Fruit fly (Drosophila melanogaster): ENCODE data around the gene Ggt-1.

Ggt-1 gene

dm6 chrX:18534393-18534792 lies 22.1 kb upstream of the Ggt-1 start (continued):
- TF ChIP-seq CG15269 (tag; optimal IDR thresholded peaks at IDR 0.05) = no peak
- TF ChIP-seq pnt (GFP tag; optimal IDR thresholded peaks at IDR 0.05) = no peak
- no peak for TF ChIP-seq CG8281 (tag; optimal IDR thresholded peaks at IDR 0.05)
- no peak for TF ChIP-seq CG4820 (GFP tag; optimal IDR thresholded peaks at IDR 0.05)
- TF ChIP-seq vnd (GFP tag; IDR thresholded peaks at IDR 0.05; ENCODE audit: partially characterized antibody) = no peak
- TF ChIP-seq wdn (GFP tag; IDR thresholded peaks at IDR 0.05) = no peak
- peak; percentile 73 for TF ChIP-seq Jarid2 (GFP tag; optimal IDR thresholded peaks at IDR 0.05)
- TF ChIP-seq dm (GFP tag; optimal IDR thresholded peaks at IDR 0.05) = no peak
- TF ChIP-seq crc (GFP tag; optimal IDR thresholded peaks at IDR 0.05) = no peak
- TF ChIP-seq CG8359 (GFP tag; optimal IDR thresholded peaks at IDR 0.05; ENCODE audit: borderline replicate concordance) = no peak
- TF ChIP-seq corto (GFP tag; optimal IDR thresholded peaks at IDR 0.05) = no peak
- TF ChIP-seq CG17829 (tag; optimal IDR thresholded peaks at IDR 0.05) = no peak
- TF ChIP-seq CG17612 (GFP tag; IDR thresholded peaks at IDR 0.05) = no peak
- TF ChIP-seq HLH4C (GFP tag; IDR thresholded peaks at IDR 0.05; ENCODE audit: partially characterized antibody) = peak; percentile 27; the same call in 1 of the 3 replicates
- TF ChIP-seq CkIIα-i1 (GFP tag; IDR thresholded peaks at IDR 0.05) = no peak
- no peak for TF ChIP-seq CG6272 (GFP tag; IDR thresholded peaks at IDR 0.05)
- no peak for TF ChIP-seq CG5245 (GFP tag; optimal IDR thresholded peaks at IDR 0.05)
- no peak for TF ChIP-seq ken (GFP tag; IDR thresholded peaks at IDR 0.05)
- no peak for TF ChIP-seq row (GFP tag; IDR thresholded peaks at IDR 0.05)
- no peak for TF ChIP-seq fd96Cb (tag; optimal IDR thresholded peaks at IDR 0.05)
- no peak for TF ChIP-seq en (GFP tag; optimal IDR thresholded peaks at IDR 0.05)
- no peak for TF ChIP-seq gsb-n (tag; optimal IDR thresholded peaks at IDR 0.05)
- peak; percentile 26 for TF ChIP-seq lab (GFP tag; optimal IDR thresholded peaks at IDR 0.05)
- TF ChIP-seq Dref (GFP tag; IDR thresholded peaks at IDR 0.05) = no peak
- TF ChIP-seq al (GFP tag; IDR thresholded peaks at IDR 0.05) = no peak
- TF ChIP-seq CG8924 (tag; optimal IDR thresholded peaks at IDR 0.05) = no peak
- TF ChIP-seq phol (tag; optimal IDR thresholded peaks at IDR 0.05) = no peak
- peak; percentile 67; the same call in 1 of the 2 replicates for TF ChIP-seq ttk (GFP tag; IDR thresholded peaks at IDR 0.05)
- no peak for TF ChIP-seq CG17802 (tag; optimal IDR thresholded peaks at IDR 0.05)
- no peak for TF ChIP-seq pfk (GFP tag; optimal IDR thresholded peaks at IDR 0.05)
- TF ChIP-seq CG11504 (tag; optimal IDR thresholded peaks at IDR 0.05) = peak; percentile 25
- TF ChIP-seq CG10462 (GFP tag; optimal IDR thresholded peaks at IDR 0.05) = no peak
- no peak for TF ChIP-seq ERR (GFP tag; optimal IDR thresholded peaks at IDR 0.05)
- no peak for TF ChIP-seq Atf3 (GFP tag; optimal IDR thresholded peaks at IDR 0.05)
- peak; percentile 23 for TF ChIP-seq nerfin-1 (tag; optimal IDR thresholded peaks at IDR 0.05)
- TF ChIP-seq kah (GFP tag; optimal IDR thresholded peaks at IDR 0.05) = peak; percentile 24
- TF ChIP-seq tgo (GFP tag; IDR thresholded peaks at IDR 0.05) = no peak
- no peak for TF ChIP-seq CG3995 (GFP tag; optimal IDR thresholded peaks at IDR 0.05)

dm6 chrX:18533308-18533707 lies 21.0 kb upstream of the Ggt-1 start:
- TF ChIP-seq Abd-B (GFP tag; optimal IDR thresholded peaks at IDR 0.05) (peak; percentile 75), rib (GFP tag; IDR thresholded peaks at IDR 0.05) (no peak), CG6254 (GFP tag; optimal IDR thresholded peaks at IDR 0.05) (no peak), nau (GFP tag; optimal IDR thresholded peaks at IDR 0.05) (no peak), sim (GFP tag; IDR thresholded peaks at IDR 0.05) (no peak), ato (GFP tag; IDR thresholded peaks at IDR 0.05; ENCODE audit: partially characterized antibody) (no peak), tio (GFP tag; optimal IDR thresholded peaks at IDR 0.05) (no peak), CG33213 (GFP tag; optimal IDR thresholded peaks at IDR 0.05) (no peak), CG16813 (GFP tag; IDR thresholded peaks at IDR 0.05; ENCODE audit: partially characterized antibody) (no peak), Poxn (GFP tag; IDR thresholded peaks at IDR 0.05) (no peak), CG8478 (optimal IDR thresholded peaks at IDR 0.05) (no peak), oc (tag; optimal IDR thresholded peaks at IDR 0.05) (no peak), grn (GFP tag; optimal IDR thresholded peaks at IDR 0.05) (no peak), CG16815 (GFP tag; optimal IDR thresholded peaks at IDR 0.05) (peak; percentile 13), CG10431 (GFP tag; optimal IDR thresholded peaks at IDR 0.05) (no peak), fd64A (GFP tag; optimal IDR thresholded peaks at IDR 0.05) (no peak)

Measured in whole organism, embryonic.